Worm (Caenorhabditis elegans) whole organism, L4 larva: ENCODE measurements around the gene pigt-1.

ENCODE experiments used
- F10B5.3 ChIP-seq: sonication (generic microtip); optimal IDR thresholded peaks from 2 replicates; lab custom pipeline; 2016; ENCODE audit warnings: mild to moderate bottlenecking, missing genetic modification characterization, missing compliant biosample characterization
- ceh-62 ChIP-seq: sonication (generic microtip); optimal IDR thresholded peaks from 2 replicates; lab custom pipeline; 2017; ENCODE audit warnings: missing biosample characterization, missing genetic modification characterization
- dmd-9 ChIP-seq: fragments of 200-800 bp; sonication (Bioruptor generic); IDR thresholded peaks from 2 replicates; pipeline ENCODE4 v1.3.6; 2022; ENCODE audit warnings: missing genetic modification reagents, missing genetic modification characterization, missing compliant biosample characterization
- egl-27 ChIP-seq: sonication (generic microtip); optimal IDR thresholded peaks from 3 replicates; lab custom pipeline; 2017; ENCODE audit warnings: missing biosample characterization, missing genetic modification reagents, missing genetic modification characterization
- mdl-1 ChIP-seq, 2 experiments: fragments of 150-350 bp in 1 of 2; sonication (generic microtip) in 1 of 2; optimal IDR thresholded peaks; 2 replicates each; lab custom pipeline; 2014 to 2017; ENCODE audit warnings: missing biosample characterization in 2 of 2, missing genetic modification characterization in 2 of 2
- nhr-76 ChIP-seq: fragments of 150-350 bp; optimal IDR thresholded peaks from 2 replicates; lab custom pipeline; 2014; ENCODE audit warnings: missing biosample characterization, missing genetic modification characterization
- snpc-4 ChIP-seq: fragments of 150-350 bp; optimal IDR thresholded peaks from 2 replicates; lab custom pipeline; 2014; ENCODE audit warnings: missing biosample characterization, missing genetic modification characterization
- unc-39 ChIP-seq: sonication (generic microtip); optimal IDR thresholded peaks from 2 replicates; lab custom pipeline; 2017; ENCODE audit warnings: missing biosample characterization, missing genetic modification characterization
- zag-1 ChIP-seq: fragments of 150-350 bp; optimal IDR thresholded peaks from 2 replicates; lab custom pipeline; 2014; ENCODE audit warnings: missing biosample characterization, missing genetic modification characterization

DNA sequence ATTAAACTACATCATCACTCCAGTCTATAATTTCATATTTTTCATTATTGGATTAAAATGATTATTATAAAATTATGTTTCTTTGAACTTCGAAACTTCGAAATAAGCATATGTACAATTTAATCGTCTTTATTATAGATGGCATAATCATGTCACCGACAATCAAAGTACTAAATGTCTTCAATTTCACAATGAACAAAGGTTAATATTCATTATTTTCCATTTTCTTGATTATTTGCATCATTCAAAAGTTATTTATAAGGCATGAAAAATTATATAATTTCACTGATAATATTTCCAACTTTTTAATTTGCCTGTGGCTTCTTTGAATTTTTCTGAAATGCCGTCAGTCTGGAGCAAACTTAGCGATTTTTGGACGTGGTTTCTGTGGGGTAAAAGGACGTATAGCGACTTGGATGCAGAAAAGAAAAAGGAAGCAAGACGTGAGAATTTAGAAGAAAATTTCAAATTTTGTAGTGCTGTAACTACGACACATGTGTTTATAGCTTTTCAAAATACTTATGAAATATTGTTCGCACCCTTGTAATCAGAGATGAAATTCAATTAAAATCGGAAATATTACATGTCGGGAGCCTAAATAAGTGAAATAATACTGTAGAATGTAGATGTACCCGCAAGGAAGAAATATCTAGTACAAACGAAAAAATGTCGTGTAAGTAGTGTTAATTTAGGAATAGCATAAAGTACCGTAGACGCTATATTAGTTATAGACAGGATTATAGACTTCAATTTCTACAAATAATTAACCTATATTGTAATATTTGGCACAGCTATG, 2.7 kb downstream of the pigt-1 start, which contains the start of gene F17C11.13:
- TF ChIP-seq unc-39 (tag; lab: Kevin White, UChicago) (no peak), mdl-1 (tag; optimal IDR thresholded peaks at IDR 0.05; lab: Kevin White, UChicago) (no peak), nhr-76 (no peak), snpc-4 (tag; lab: Kevin White, UChicago) (no peak), ceh-62 (tag; lab: Kevin White, UChicago) (no peak), dmd-9 (GFP tag; lab: Robert Waterston, UW) (no peak), zag-1 (no peak), egl-27 (tag; lab: Kevin White, UChicago) (no peak), F10B5.3 (no peak)
